Worm (Caenorhabditis elegans): ENCODE data around the gene clec-123.
A peak's percentile ranks its signal among the peaks of the same experiment; 100 is the strongest.

The clec-123 gene

DNA sequence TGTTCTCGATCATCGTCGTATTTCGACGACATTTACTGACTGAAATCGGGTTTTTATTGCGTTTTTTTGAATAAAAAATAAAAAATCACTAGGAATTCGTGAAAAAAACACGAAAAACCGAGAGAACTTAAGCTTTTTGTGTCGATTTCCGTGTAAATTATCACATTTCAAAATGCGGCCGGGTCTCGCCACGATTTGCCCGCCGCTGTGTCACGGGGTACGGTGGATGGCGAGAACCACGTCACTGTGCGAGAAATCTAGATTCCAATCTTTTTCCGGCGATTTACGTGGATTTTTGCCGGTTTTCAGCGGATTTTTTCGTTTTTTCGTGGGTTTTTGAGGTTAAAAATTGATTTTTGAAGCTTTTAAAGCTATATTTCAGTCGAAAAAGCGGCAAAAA lies 37.1 kb upstream of the clec-123 start, which contains the start of gene Y25C1A.8 (continued):
- peak; percentile 83 for TF ChIP-seq dmd-6 (GFP tag; IDR thresholded peaks at IDR 0.05)
- TF ChIP-seq Y5F2A.4 (GFP tag; optimal IDR thresholded peaks at IDR 0.05), result peak; percentile 71
- TF ChIP-seq ceh-28 (tag; optimal IDR thresholded peaks at IDR 0.05), result no peak
- peak; percentile 95 for TF ChIP-seq duxl-1 (tag; optimal IDR thresholded peaks at IDR 0.05; ENCODE audit: poor library complexity)
- TF ChIP-seq F49E8.2 (tag; optimal IDR thresholded peaks at IDR 0.05; ENCODE audit: borderline replicate concordance), result peak; percentile 67
- TF ChIP-seq dpl-1 (GFP tag; optimal IDR thresholded peaks at IDR 0.05), result peak; percentile 84
- TF ChIP-seq php-3 (GFP tag; IDR thresholded peaks at IDR 0.05), result peak; percentile 89
- TF ChIP-seq madf-9 (GFP tag; conservative IDR thresholded peaks at IDR 0.05), result peak; percentile 81
- peak; percentile 46 for TF ChIP-seq ceh-32 (tag; optimal IDR thresholded peaks at IDR 0.05; ENCODE audit: poor library complexity)
- TF ChIP-seq nhr-48 (tag; optimal IDR thresholded peaks at IDR 0.05), result peak; percentile 30
- TF ChIP-seq nhr-10 (tag; optimal IDR thresholded peaks at IDR 0.05), result peak; percentile 2
- TF ChIP-seq nhr-77 (tag; optimal IDR thresholded peaks at IDR 0.05), result peak; percentile 63
- TF ChIP-seq lin-13 (GFP tag; optimal IDR thresholded peaks at IDR 0.05), result peak; percentile 87
- TF ChIP-seq hif-1 (tag; optimal IDR thresholded peaks at IDR 0.05), result peak in 1 of 2 experiments; percentile 79
- no peak for TF ChIP-seq zag-1 (tag; optimal IDR thresholded peaks at IDR 0.05)
- TF ChIP-seq F44E2.7 (GFP tag; IDR thresholded peaks at IDR 0.05), result peak; percentile 70; the same call in 1 of the 2 replicates
- TF ChIP-seq ztf-11 (tag; optimal IDR thresholded peaks at IDR 0.05), result no peak
- peak; percentile 94 for TF ChIP-seq nhr-102 (tag; optimal IDR thresholded peaks at IDR 0.05)
- TF ChIP-seq hlh-11 (tag; optimal IDR thresholded peaks at IDR 0.05), result peak; percentile 89
- peak; percentile 95 for TF ChIP-seq hmg-1.1 (GFP tag; IDR thresholded peaks at IDR 0.05)
- TF ChIP-seq lin-1 (GFP tag; IDR thresholded peaks at IDR 0.05), result peak; percentile 89
- peak; percentile 94 for TF ChIP-seq spr-3 (GFP tag; optimal IDR thresholded peaks at IDR 0.05)
- TF ChIP-seq set-16 (GFP tag; IDR thresholded peaks at IDR 0.05), result peak; percentile 55; the same call in 1 of the 2 replicates
- no peak for TF ChIP-seq nhr-111 (GFP tag; optimal IDR thresholded peaks at IDR 0.05)
- no peak for TF ChIP-seq nhr-76 (tag; optimal IDR thresholded peaks at IDR 0.05)
- TF ChIP-seq nhr-42 (GFP tag; IDR thresholded peaks at IDR 0.05), result peak; percentile 75
- TF ChIP-seq zip-2 (tag; optimal IDR thresholded peaks at IDR 0.05), result peak; percentile 68
- TF ChIP-seq cey-2 (tag; optimal IDR thresholded peaks at IDR 0.05; ENCODE audit: borderline replicate concordance, insufficient read depth), result no peak
- peak; percentile 87 for TF ChIP-seq F10B5.3 (tag; optimal IDR thresholded peaks at IDR 0.05)
- TF ChIP-seq nhr-25 (tag; optimal IDR thresholded peaks at IDR 0.05; ENCODE audit: borderline replicate concordance, insufficient read depth), result peak; percentile 7
- TF ChIP-seq Y75B8A.6 (GFP tag; IDR thresholded peaks at IDR 0.05), result no peak
- TF ChIP-seq mdl-1 (tag; optimal IDR thresholded peaks at IDR 0.05), result peak in 1 of 2 experiments; percentile 69
- peak; percentile 99 to 100 for TF ChIP-seq lsy-2 (tag; optimal IDR thresholded peaks at IDR 0.05)
- TF ChIP-seq daf-19 (GFP tag; conservative IDR thresholded peaks at IDR 0.05), result no peak
- peak; percentile 62 for TF ChIP-seq vab-7 (GFP tag; IDR thresholded peaks at IDR 0.05)
- TF ChIP-seq dve-1 (tag; optimal IDR thresholded peaks at IDR 0.05; ENCODE audit: insufficient read depth), result peak; percentile 95
- peak; percentile 89 for TF ChIP-seq lin-38 (GFP tag; IDR thresholded peaks at IDR 0.05)
- no peak for TF ChIP-seq zip-11 (GFP tag; IDR thresholded peaks at IDR 0.05)
- 0 out of 2 replicates have a peak, but pooled peaks have one; percentile 50 for TF ChIP-seq saeg-2 (GFP tag; IDR thresholded peaks at IDR 0.05)
- TF ChIP-seq mxl-3 (GFP tag; optimal IDR thresholded peaks at IDR 0.05), result peak; percentile 63
- peak; percentile 92 for TF ChIP-seq spr-1 (tag; optimal IDR thresholded peaks at IDR 0.05)
- TF ChIP-seq tra-1 (GFP tag; IDR thresholded peaks at IDR 0.05), result peak; percentile 55; the same call in 1 of the 2 replicates
- TF ChIP-seq dmd-9 (GFP tag; IDR thresholded peaks at IDR 0.05), result peak; percentile 71
- peak; percentile 82 for TF ChIP-seq egl-43 (GFP tag; IDR thresholded peaks at IDR 0.05)
- 0 out of 2 replicates have a peak, but pooled peaks have one; percentile 46 for TF ChIP-seq lim-7 (GFP tag; IDR thresholded peaks at IDR 0.05)
- no peak for TF ChIP-seq F26F4.8 (GFP tag; conservative IDR thresholded peaks at IDR 0.05)
- peak; percentile 92 for TF ChIP-seq rbr-2 (tag; optimal IDR thresholded peaks at IDR 0.05)
- peak; percentile 85 for TF ChIP-seq zfp-3 (GFP tag; conservative IDR thresholded peaks at IDR 0.05)
- TF ChIP-seq arid-1 (GFP tag; conservative IDR thresholded peaks at IDR 0.05), result peak; percentile 83
